Worm (Caenorhabditis elegans) whole organism, L4 larva: ENCODE results near the gene tbx-11.

Experiments used
- D1046.2 ChIP-seq: fragments of 200-800 bp; sonication (Bioruptor generic); IDR thresholded peaks from 2 replicates; pipeline ENCODE4 v1.3.6; 2022; ENCODE audit warnings: missing genetic modification characterization, missing compliant biosample characterization
- F10B5.3 ChIP-seq: sonication (generic microtip); optimal IDR thresholded peaks from 2 replicates; lab custom pipeline; 2016; ENCODE audit warnings: mild to moderate bottlenecking, missing genetic modification characterization, missing compliant biosample characterization
- F49E8.2 ChIP-seq: sonication (generic microtip); optimal IDR thresholded peaks from 2 replicates; lab custom pipeline; 2016; ENCODE audit warnings: missing compliant biosample characterization, mild to moderate bottlenecking, missing genetic modification characterization, borderline replicate concordance
- aha-1 ChIP-seq: fragments of 150-350 bp; peaks from one replicate; lab custom pipeline; 2014; ENCODE audit warnings: missing biosample characterization, missing genetic modification characterization
- aly-2 ChIP-seq: sonication (generic microtip); optimal IDR thresholded peaks from 2 replicates; lab custom pipeline; 2018; ENCODE audit warnings: missing biosample characterization, missing genetic modification characterization
- ama-1 ChIP-seq: fragments of 150-350 bp; optimal IDR thresholded peaks from 2 replicates; lab custom pipeline; 2014; ENCODE audit warnings: inconsistent platforms, mixed read lengths
- ceh-20 ChIP-seq: fragments of 200-800 bp; sonication (Bioruptor generic); IDR thresholded peaks from 2 replicates; pipeline ENCODE4 v1.3.6; 2022; ENCODE audit warnings: missing genetic modification reagents, missing genetic modification characterization, missing compliant biosample characterization
- ceh-28 ChIP-seq: fragments of 150-350 bp; optimal IDR thresholded peaks from 2 replicates; lab custom pipeline; 2014; ENCODE audit warnings: missing biosample characterization, missing genetic modification reagents, missing genetic modification characterization
- ceh-44 ChIP-seq: fragments of 200-800 bp; sonication (Bioruptor generic); IDR thresholded peaks from 2 replicates; pipeline ENCODE4 v1.3.6; 2022; ENCODE audit warnings: missing genetic modification reagents, missing genetic modification characterization, missing compliant biosample characterization
- ces-1 ChIP-seq: fragments of 150-350 bp; sonication (generic microtip); optimal IDR thresholded peaks from 4 replicates; lab custom pipeline; 2014; ENCODE audit warnings: missing biosample characterization, missing genetic modification reagents, missing genetic modification characterization
- ctbp-1 ChIP-seq: fragments of 200-800 bp; sonication (Bioruptor generic); IDR thresholded peaks from 2 replicates; pipeline ENCODE4 v1.3.6; 2022; ENCODE audit warnings: missing genetic modification reagents, missing genetic modification characterization, missing compliant biosample characterization
- dmd-9 ChIP-seq: fragments of 200-800 bp; sonication (Bioruptor generic); IDR thresholded peaks from 2 replicates; pipeline ENCODE4 v1.3.6; 2022; ENCODE audit warnings: missing genetic modification reagents, missing genetic modification characterization, missing compliant biosample characterization
- dpl-1 ChIP-seq: fragments of 150-350 bp; optimal IDR thresholded peaks from 2 replicates; lab custom pipeline; 2014; ENCODE audit warnings: missing biosample characterization, missing genetic modification reagents, missing genetic modification characterization
- duxl-1 ChIP-seq: sonication (generic microtip); optimal IDR thresholded peaks from 2 replicates; lab custom pipeline; 2016; ENCODE audit warnings: mild to moderate bottlenecking, missing genetic modification characterization, moderate library complexity, missing compliant biosample characterization; ENCODE audit not compliant: poor library complexity
- fos-1 ChIP-seq: fragments of 150-350 bp; optimal IDR thresholded peaks from 2 replicates; lab custom pipeline; 2014; ENCODE audit warnings: missing biosample characterization, missing genetic modification characterization
- gei-8 ChIP-seq: fragments of 200-800 bp; sonication (Bioruptor generic); optimal IDR thresholded peaks from 2 replicates; lab custom pipeline; 2018; ENCODE audit warnings: mild to moderate bottlenecking, missing genetic modification characterization, missing compliant biosample characterization
- lim-7 ChIP-seq: fragments of 200-800 bp; sonication (Bioruptor generic); IDR thresholded peaks from 2 replicates; pipeline ENCODE4 v1.3.6; 2022; ENCODE audit warnings: missing genetic modification characterization, missing compliant biosample characterization
- lin-1 ChIP-seq: fragments of 200-800 bp; sonication (Bioruptor generic); IDR thresholded peaks from 2 replicates; pipeline ENCODE4 v1.3.6; 2022; ENCODE audit warnings: missing genetic modification reagents, missing genetic modification characterization, missing compliant biosample characterization
- lsy-2 ChIP-seq, 2 experiments: fragments of 150-350 bp in 1 of 2; sonication (generic microtip) in 1 of 2; optimal IDR thresholded peaks; 2 replicates each; lab custom pipeline; 2014 to 2017; ENCODE audit warnings: missing biosample characterization in 2 of 2, missing genetic modification characterization in 2 of 2
- madf-5 ChIP-seq, 2 experiments: fragments of 200-800 bp; sonication (Bioruptor generic); IDR thresholded peaks; 2 replicates each; pipeline ENCODE4 v1.3.6; 2022; ENCODE audit warnings: missing compliant biosample characterization in 2 of 2, missing genetic modification characterization in 2 of 2
- mdt-29 ChIP-seq: fragments of 200-800 bp; sonication (Bioruptor generic); IDR thresholded peaks from 2 replicates; pipeline ENCODE4 v1.3.6; 2022; ENCODE audit warnings: missing genetic modification reagents, missing genetic modification characterization, missing compliant biosample characterization
- mep-1 ChIP-seq: fragments of 150-350 bp; sonication (generic microtip); optimal IDR thresholded peaks from 3 replicates; lab custom pipeline; 2014; ENCODE audit warnings: missing biosample characterization, missing genetic modification characterization
- mxl-2 ChIP-seq: fragments of 200-800 bp; sonication (Bioruptor generic); conservative IDR thresholded peaks from 2 replicates; pipeline ENCODE4 v1.3.6; 2022; ENCODE audit warnings: missing genetic modification reagents, missing genetic modification characterization, missing compliant biosample characterization
- nhr-102 ChIP-seq: sonication (generic microtip); optimal IDR thresholded peaks from 2 replicates; lab custom pipeline; 2016; ENCODE audit warnings: mild to moderate bottlenecking, missing genetic modification characterization, moderate library complexity, missing compliant biosample characterization
- nhr-41 ChIP-seq: fragments of 200-800 bp; sonication (Bioruptor generic); IDR thresholded peaks from 2 replicates; pipeline ENCODE4 v1.3.6; 2022; ENCODE audit warnings: missing genetic modification reagents, missing genetic modification characterization, missing compliant biosample characterization
- nhr-42 ChIP-seq: fragments of 200-800 bp; sonication (Bioruptor generic); IDR thresholded peaks from 2 replicates; pipeline ENCODE4 v1.3.6; 2022; ENCODE audit warnings: missing genetic modification characterization, missing compliant biosample characterization
- nhr-48 ChIP-seq: sonication (generic microtip); optimal IDR thresholded peaks from 2 replicates; lab custom pipeline; 2016; ENCODE audit warnings: mild to moderate bottlenecking, missing genetic modification characterization, missing compliant biosample characterization
- nhr-77 ChIP-seq: fragments of 150-350 bp; optimal IDR thresholded peaks from 2 replicates; lab custom pipeline; 2014; ENCODE audit warnings: missing biosample characterization, missing genetic modification characterization
- pqm-1 ChIP-seq: sonication (generic microtip); optimal IDR thresholded peaks from 2 replicates; lab custom pipeline; 2017; ENCODE audit warnings: missing biosample characterization, missing genetic modification characterization
- saeg-2 ChIP-seq: fragments of 200-800 bp; sonication (Bioruptor generic); IDR thresholded peaks from 2 replicates; pipeline ENCODE4 v1.3.6; 2022; ENCODE audit warnings: missing genetic modification reagents, missing genetic modification characterization, missing compliant biosample characterization
- snpc-4 ChIP-seq: fragments of 150-350 bp; optimal IDR thresholded peaks from 2 replicates; lab custom pipeline; 2014; ENCODE audit warnings: missing biosample characterization, missing genetic modification characterization
- spr-3 ChIP-seq: fragments of 200-800 bp; sonication (Bioruptor generic); optimal IDR thresholded peaks from 2 replicates; lab custom pipeline; 2018; ENCODE audit warnings: mild to moderate bottlenecking, missing genetic modification characterization, missing compliant biosample characterization
- unc-130 ChIP-seq: sonication (generic microtip); optimal IDR thresholded peaks from 2 replicates; lab custom pipeline; 2016; ENCODE audit warnings: missing genetic modification reagents, missing genetic modification characterization, missing compliant biosample characterization
- unc-39 ChIP-seq: sonication (generic microtip); optimal IDR thresholded peaks from 2 replicates; lab custom pipeline; 2017; ENCODE audit warnings: missing biosample characterization, missing genetic modification characterization
- unc-62 ChIP-seq, 3 experiments: fragments of 150-350 bp in 1 of 3; sonication (generic microtip); optimal IDR thresholded peaks in 2 of 3; peaks in 1 of 3; 1 replicate in 1 of 3; 2 replicates in 2 of 3; lab custom pipeline; 2014 to 2017; ENCODE audit warnings: missing biosample characterization in 3 of 3, missing genetic modification characterization in 3 of 3, missing genetic modification reagents in 3 of 3, missing genotype in 1 of 3
- ztf-11 ChIP-seq: fragments of 150-350 bp; optimal IDR thresholded peaks from 2 replicates; lab custom pipeline; 2014; ENCODE audit warnings: missing biosample characterization, missing genetic modification characterization

tbx-11 gene

DNA sequence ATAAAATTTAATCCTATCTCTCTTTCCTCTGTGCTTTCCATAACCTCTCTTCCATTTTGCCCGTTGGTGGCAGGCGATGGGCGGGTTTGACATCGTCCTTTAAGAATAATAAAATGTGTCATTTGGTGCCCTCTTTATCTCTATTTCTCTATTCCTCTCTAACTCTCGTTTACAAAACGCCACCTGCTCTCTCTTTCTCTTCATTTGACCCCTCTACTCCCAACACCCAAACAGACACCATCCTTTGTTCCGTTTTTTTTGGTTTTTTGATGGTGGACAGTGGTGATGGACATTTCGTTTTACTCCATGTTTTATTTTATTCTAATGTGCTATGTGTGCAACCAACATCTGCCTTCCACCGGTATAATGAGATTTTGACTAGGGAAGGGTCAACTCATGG lies 32.1 kb upstream of the tbx-11 start:
- TF ChIP-seq snpc-4 (tag; lab: Kevin White, UChicago), result no peak
- TF ChIP-seq mdt-29 (GFP tag; lab: Robert Waterston, UW), result no peak
- TF ChIP-seq unc-39 (tag; lab: Kevin White, UChicago), result no peak
- no peak for TF ChIP-seq pqm-1 (tag; lab: Kevin White, UChicago)
- no peak for TF ChIP-seq ctbp-1 (GFP tag; lab: Robert Waterston, UW)
- peak; percentile 74 for TF ChIP-seq aha-1 (tag; lab: Kevin White, UChicago)
- no peak for TF ChIP-seq ztf-11 (tag; lab: Kevin White, UChicago)
- no peak for TF ChIP-seq ceh-44 (GFP tag; lab: Robert Waterston, UW)
- no peak for TF ChIP-seq nhr-41
- TF ChIP-seq fos-1, result no peak
- no peak for TF ChIP-seq lim-7 (GFP tag; lab: Robert Waterston, UW)
- TF ChIP-seq mep-1, result peak; percentile 16
- TF ChIP-seq lsy-2 (tag; optimal IDR thresholded peaks at IDR 0.05; lab: Kevin White, UChicago), result peak in 1 of 2 experiments; percentile 21
- TF ChIP-seq ces-1, result no peak
- no peak for TF ChIP-seq duxl-1 (tag; lab: Kevin White, UChicago)
- TF ChIP-seq nhr-77 (tag; lab: Kevin White, UChicago), result no peak
- TF ChIP-seq unc-62 (GFP tag; optimal IDR thresholded peaks at IDR 0.05 in 1 of 2; lab: Kevin White, UChicago), result peak in 1 of 2 experiments; percentile 92
- TF ChIP-seq unc-62 (tag; optimal IDR thresholded peaks at IDR 0.05; lab: Kevin White, UChicago), result no peak
- no peak for TF ChIP-seq nhr-102
- TF ChIP-seq dpl-1 (GFP tag; lab: Kevin White, UChicago), result no peak

- no peak for TF ChIP-seq ceh-28
- TF ChIP-seq dmd-9 (GFP tag; lab: Robert Waterston, UW), result no peak
- TF ChIP-seq ceh-20 (GFP tag; lab: Robert Waterston, UW), result no peak
- no peak for TF ChIP-seq madf-5 (GFP tag; IDR thresholded peaks at IDR 0.05; lab: Robert Waterston, UW)
- TF ChIP-seq ceh-44 (GFP tag; lab: Robert Waterston, UW), result no peak
- no peak for TF ChIP-seq F10B5.3 (tag; lab: Kevin White, UChicago)
These were observed 31.2 kb upstream of the tbx-11 start for ce11 chrIII:6077973-6078372.

DNA sequence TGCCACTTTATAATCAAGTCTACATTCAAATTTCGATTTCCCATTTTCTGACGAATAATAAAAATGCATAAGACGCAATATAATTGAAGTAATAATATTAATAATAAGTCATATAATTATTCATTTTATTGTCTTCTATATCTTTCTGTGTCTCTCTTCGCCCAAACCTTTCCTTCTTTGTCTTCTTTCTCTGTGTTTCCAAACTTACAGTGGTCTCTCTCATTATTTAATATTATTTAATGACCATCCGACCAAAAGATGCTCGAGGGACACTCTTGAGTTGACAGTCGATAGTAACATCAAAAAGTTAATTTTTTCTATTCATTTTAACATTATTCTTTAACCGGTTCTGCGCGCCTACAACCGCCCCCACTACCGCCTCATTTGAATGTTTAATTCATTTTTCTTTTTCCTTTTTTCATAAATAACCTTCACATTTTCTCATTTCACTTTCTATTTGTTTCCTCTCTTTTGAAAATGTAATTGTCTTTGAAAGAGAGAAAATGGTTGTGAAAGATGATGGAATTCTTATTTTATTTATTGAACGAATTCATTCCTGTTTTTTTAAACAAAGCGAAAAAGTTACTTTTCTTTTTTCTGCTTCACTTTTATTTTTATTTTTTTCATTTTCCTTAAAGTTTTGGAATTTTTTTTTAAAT lies 27.0 kb upstream of the tbx-11 start:
- no peak for TF ChIP-seq saeg-2 (GFP tag; lab: Robert Waterston, UW)
- no peak for TF ChIP-seq aly-2
- no peak for TF ChIP-seq mxl-2
- TF ChIP-seq ceh-28, result no peak
- no peak for TF ChIP-seq gei-8
- TF ChIP-seq ceh-20 (GFP tag; lab: Robert Waterston, UW), result no peak
- no peak for TF ChIP-seq nhr-42 (GFP tag; lab: Robert Waterston, UW)
- TF ChIP-seq spr-3, result no peak
- no peak for TF ChIP-seq fos-1
- no peak for TF ChIP-seq unc-130 (GFP tag; lab: Kevin White, UChicago)
- TF ChIP-seq F49E8.2, result no peak
- no peak for TF ChIP-seq nhr-48 (tag; lab: Kevin White, UChicago)
- TF ChIP-seq ctbp-1 (GFP tag; lab: Robert Waterston, UW), result no peak
- no peak for TF ChIP-seq lin-1 (GFP tag; lab: Robert Waterston, UW)
- no peak for TF ChIP-seq ama-1 (lab: Kevin White, UChicago)
- TF ChIP-seq, all 104 proteins: peak for 0

DNA sequence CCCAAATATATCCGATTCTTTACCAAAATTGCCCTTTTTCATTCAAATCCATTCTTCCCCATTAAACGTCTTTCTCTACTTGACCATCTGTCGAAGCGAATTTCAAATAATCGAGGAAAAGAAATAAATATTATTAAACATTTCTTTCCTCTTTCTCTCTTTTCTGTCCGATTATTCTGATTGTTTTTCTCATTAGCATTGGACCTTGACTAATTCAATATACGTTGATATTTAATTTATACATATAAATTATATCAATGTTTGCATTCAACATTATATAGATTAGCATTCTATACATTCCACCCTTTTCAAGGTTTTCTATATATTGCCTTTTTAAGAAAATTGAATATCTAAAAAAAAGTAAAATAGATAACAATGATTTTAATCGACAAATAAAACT lies 26.2 kb upstream of the tbx-11 start:
- TF ChIP-seq D1046.2, result no peak
- peak; percentile 7 for TF ChIP-seq mep-1
